Worm (Caenorhabditis elegans) whole organism, early embryonic: ENCODE measurements around the gene R07G3.8.
A peak's percentile ranks its signal among the peaks of the same experiment; 100 is the strongest.

ENCODE experiments used
- B0310.2 ChIP-seq: sonication (generic microtip); optimal IDR thresholded peaks from 2 replicates; lab custom pipeline; 2016; ENCODE audit warnings: mild to moderate bottlenecking, missing genetic modification characterization, missing compliant biosample characterization
- F13C5.2 ChIP-seq: sonication (generic microtip); optimal IDR thresholded peaks from 2 replicates; lab custom pipeline; 2017; ENCODE audit warnings: mild to moderate bottlenecking, missing genetic modification characterization, inconsistent platforms, missing compliant biosample characterization
- aly-1 ChIP-seq: sonication (generic microtip); optimal IDR thresholded peaks from 2 replicates; lab custom pipeline; 2016; ENCODE audit warnings: missing genetic modification characterization, missing compliant biosample characterization
- ama-1 ChIP-seq: fragments of 150-350 bp; optimal IDR thresholded peaks from 2 replicates; lab custom pipeline; 2014
- ceh-13 ChIP-seq: fragments of 200-800 bp; sonication (Bioruptor generic); optimal IDR thresholded peaks from 2 replicates; lab custom pipeline; 2018; ENCODE audit warnings: mild to moderate bottlenecking, missing genetic modification characterization, missing compliant biosample characterization
- ceh-36 ChIP-seq: sonication (generic microtip); optimal IDR thresholded peaks from 2 replicates; lab custom pipeline; 2016; ENCODE audit warnings: missing genetic modification characterization, inconsistent platforms, missing compliant biosample characterization
- ets-7 ChIP-seq: sonication (generic microtip); optimal IDR thresholded peaks from 2 replicates; lab custom pipeline; 2016; ENCODE audit warnings: missing genotype, missing genetic modification characterization, missing compliant biosample characterization
- flt-1 ChIP-seq: fragments of 200-800 bp; sonication (Bioruptor generic); IDR thresholded peaks from 2 replicates; pipeline ENCODE4 v1.3.6; 2022; ENCODE audit warnings: missing genetic modification characterization, missing compliant biosample characterization
- hmbx-1 ChIP-seq: sonication (generic microtip); optimal IDR thresholded peaks from 2 replicates; lab custom pipeline; 2016; ENCODE audit warnings: mild to moderate bottlenecking, missing genetic modification characterization, missing compliant biosample characterization
- hmg-4 ChIP-seq: fragments of 200-800 bp; sonication (Bioruptor generic); optimal IDR thresholded peaks from 2 replicates; lab custom pipeline; 2018; ENCODE audit warnings: mild to moderate bottlenecking, missing genetic modification characterization, missing compliant biosample characterization
- hnd-1 ChIP-seq: sonication (generic microtip); optimal IDR thresholded peaks from 2 replicates; lab custom pipeline; 2016; ENCODE audit warnings: missing genetic modification characterization, missing compliant biosample characterization
- pes-1 ChIP-seq: fragments of 200-800 bp; sonication (Bioruptor generic); IDR thresholded peaks from 2 replicates; pipeline ENCODE4 v1.3.6; 2022; ENCODE audit warnings: missing genetic modification reagents, missing genetic modification characterization, missing compliant biosample characterization
- scrt-1 ChIP-seq: fragments of 200-800 bp; sonication (Bioruptor generic); IDR thresholded peaks from 2 replicates; pipeline ENCODE4 v1.3.6; 2022; ENCODE audit warnings: missing genetic modification characterization, missing compliant biosample characterization
- sea-1 ChIP-seq: fragments of 200-800 bp; sonication (Bioruptor generic); conservative IDR thresholded peaks from 2 replicates; pipeline ENCODE4 v1.3.6; 2022; ENCODE audit warnings: missing genetic modification characterization, missing compliant biosample characterization
- tbx-11 ChIP-seq: fragments of 200-800 bp; sonication (Bioruptor generic); IDR thresholded peaks from 2 replicates; pipeline ENCODE4 v1.3.6; 2022; ENCODE audit warnings: missing genetic modification characterization, missing compliant biosample characterization
- tbx-37 ChIP-seq: fragments of 200-800 bp; sonication (Bioruptor generic); conservative IDR thresholded peaks from 2 replicates; pipeline ENCODE4 v1.3.6; 2022; ENCODE audit warnings: missing genetic modification reagents, missing genetic modification characterization, missing compliant biosample characterization
- tra-4 ChIP-seq: sonication (generic microtip); optimal IDR thresholded peaks from 2 replicates; lab custom pipeline; 2017; ENCODE audit warnings: missing genetic modification characterization, missing compliant biosample characterization

R07G3.8 gene

DNA sequence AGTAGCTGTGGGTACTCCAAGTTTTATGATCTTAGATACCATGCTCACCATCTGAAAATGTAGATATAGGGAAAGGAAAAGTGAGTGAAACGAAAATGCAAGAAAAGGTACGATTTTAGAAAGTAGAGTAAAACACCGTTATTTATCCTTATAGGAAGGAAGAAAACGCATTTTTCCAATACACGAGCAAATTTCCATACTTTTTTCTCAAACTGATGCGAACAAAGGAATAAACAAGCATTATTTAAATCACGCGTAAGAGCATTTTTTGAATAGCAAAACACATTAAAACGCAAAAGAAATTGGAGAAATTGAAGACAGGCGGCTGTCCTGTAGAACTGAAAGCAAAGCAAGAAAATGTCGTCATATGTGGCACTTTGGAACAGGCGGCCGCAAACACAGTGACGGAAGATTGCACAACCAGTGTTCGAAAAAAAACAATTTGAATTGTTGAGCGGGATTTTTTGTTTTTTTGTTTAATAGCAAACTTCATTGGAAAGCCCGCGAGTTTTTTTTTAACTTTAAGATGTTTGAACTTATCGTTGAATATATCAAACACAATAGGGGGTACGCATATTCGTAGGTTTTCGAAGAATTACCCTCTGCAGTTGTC, 21.5 kb downstream of the R07G3.8 start, which contains the start of gene pgam-5:
Gene pgam-5 (minus strand): TSS at position 51 of the 613 bp plus-strand sequence.
- no peak for TF ChIP-seq ama-1

DNA sequence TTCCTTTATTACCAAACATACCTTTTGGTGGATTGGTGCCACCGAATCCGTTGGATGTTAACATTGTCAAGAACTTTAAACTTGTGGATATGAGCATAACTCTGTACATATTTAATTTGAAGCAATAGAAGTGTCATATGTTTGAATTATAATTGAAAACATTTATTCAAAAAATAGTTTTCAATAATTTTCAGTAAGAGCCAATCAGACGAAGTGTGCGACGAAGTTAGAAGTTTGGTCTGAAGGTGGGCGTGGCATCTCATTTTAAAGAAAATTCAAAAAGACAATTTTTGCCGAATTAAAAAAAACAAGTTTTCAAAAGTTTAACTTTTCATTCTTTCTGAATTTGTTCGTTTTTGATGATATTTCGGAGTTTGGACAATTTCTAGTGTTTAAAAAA, 25.5 kb downstream of the R07G3.8 start, which contains the start of gene syd-1:
Gene syd-1 (minus strand): TSS at position 101 of the 400 bp plus-strand sequence.
- no peak for TF ChIP-seq tbx-37 (GFP tag; lab: Robert Waterston, UW)
- TF ChIP-seq flt-1 (GFP tag; lab: Robert Waterston, UW), result no peak
- TF ChIP-seq hmg-4, result no peak
- no peak for TF ChIP-seq ets-7 (tag; lab: Kevin White, UChicago)
- TF ChIP-seq ama-1, result no peak
- no peak for TF ChIP-seq F13C5.2 (tag; lab: Kevin White, UChicago)
- TF ChIP-seq tbx-11, result no peak
- TF ChIP-seq pes-1 (GFP tag; lab: Robert Waterston, UW), result no peak
- TF ChIP-seq aly-1 (tag; lab: Kevin White, UChicago), result no peak
- no peak for TF ChIP-seq tra-4
- TF ChIP-seq B0310.2 (tag; lab: Kevin White, UChicago), result no peak
- no peak for TF ChIP-seq sea-1 (GFP tag; lab: Robert Waterston, UW)
- TF ChIP-seq scrt-1, result no peak
- TF ChIP-seq hnd-1 (tag; lab: Kevin White, UChicago), result no peak
- TF ChIP-seq ceh-36 (tag; lab: Kevin White, UChicago), result no peak
- TF ChIP-seq ceh-13 (GFP tag; lab: Kevin White, UChicago), result no peak
- no peak for TF ChIP-seq hmbx-1 (tag; lab: Kevin White, UChicago)

DNA sequence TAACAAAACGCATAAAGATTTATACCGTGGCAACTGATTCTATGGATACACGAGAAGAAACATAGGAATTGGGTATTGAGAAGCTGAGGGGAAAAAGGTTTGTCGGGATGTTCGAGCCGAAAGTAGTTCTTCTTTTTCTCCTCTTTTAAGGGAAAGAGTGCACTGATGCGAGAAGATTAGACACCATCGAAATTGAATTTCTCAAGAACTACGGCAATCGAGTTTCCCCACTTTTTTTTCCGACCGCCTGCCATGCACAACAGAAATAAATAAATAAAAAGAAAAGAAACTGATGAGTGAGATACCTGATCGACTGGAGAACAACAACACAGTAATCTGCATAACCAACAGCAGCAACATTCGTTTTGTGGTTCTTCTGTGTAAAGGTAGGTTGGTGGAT, 26.1 kb downstream of the R07G3.8 start:
- TF ChIP-seq scrt-1 (no peak), hnd-1 (tag; lab: Kevin White, UChicago) (no peak), ceh-36 (tag; lab: Kevin White, UChicago) (no peak), tbx-37 (GFP tag; lab: Robert Waterston, UW) (no peak), F13C5.2 (tag; lab: Kevin White, UChicago) (no peak), pes-1 (GFP tag; lab: Robert Waterston, UW) (no peak), ama-1 (no peak), aly-1 (tag; lab: Kevin White, UChicago) (no peak), ceh-13 (GFP tag; lab: Kevin White, UChicago) (no peak), tbx-11 (no peak), sea-1 (GFP tag; lab: Robert Waterston, UW) (no peak), flt-1 (GFP tag; lab: Robert Waterston, UW) (no peak), ets-7 (tag; lab: Kevin White, UChicago) (no peak), B0310.2 (tag; lab: Kevin White, UChicago) (no peak), hmg-4 (no peak), tra-4 (no peak), hmbx-1 (tag; lab: Kevin White, UChicago) (no peak)

- 0 out of 2 replicates have a peak, but pooled peaks have one; percentile 28 for TF ChIP-seq scrt-1
- TF ChIP-seq pes-1 (GFP tag; lab: Robert Waterston, UW), result no peak
- TF ChIP-seq hmg-4, result peak; percentile 26
Observed at ce11 chrII:7593227-7593626, 27.1 kb downstream of the R07G3.8 start.

DNA sequence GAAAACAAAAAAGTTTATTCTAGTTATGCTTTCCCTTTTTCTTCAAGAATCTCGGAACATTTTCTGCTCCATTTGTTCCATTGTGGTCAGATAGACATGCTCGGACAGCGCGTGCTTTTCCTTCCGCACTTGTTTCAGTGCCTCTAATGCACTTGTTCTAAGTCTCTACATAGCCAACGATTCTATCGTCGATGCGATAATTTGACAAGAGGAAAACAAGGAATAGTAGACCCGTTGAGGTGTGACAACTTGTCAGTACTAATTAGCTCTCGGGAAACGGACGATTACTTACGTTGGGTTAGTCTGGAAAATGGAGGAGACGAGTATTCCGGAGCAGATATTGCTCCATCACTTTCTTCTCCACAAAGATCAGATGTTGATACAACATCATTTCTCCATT, 32.0 kb downstream of the R07G3.8 start:
- TF ChIP-seq ama-1, result no peak
- TF ChIP-seq hnd-1 (tag; lab: Kevin White, UChicago), result no peak
- no peak for TF ChIP-seq hmbx-1 (tag; lab: Kevin White, UChicago)
- TF ChIP-seq tbx-37 (GFP tag; lab: Robert Waterston, UW), result no peak
- TF ChIP-seq hmg-4, result no peak
- no peak for TF ChIP-seq ceh-36 (tag; lab: Kevin White, UChicago)
- no peak for TF ChIP-seq ceh-13 (GFP tag; lab: Kevin White, UChicago)
- no peak for TF ChIP-seq tra-4
- no peak for TF ChIP-seq sea-1 (GFP tag; lab: Robert Waterston, UW)
- no peak for TF ChIP-seq aly-1 (tag; lab: Kevin White, UChicago)

DNA sequence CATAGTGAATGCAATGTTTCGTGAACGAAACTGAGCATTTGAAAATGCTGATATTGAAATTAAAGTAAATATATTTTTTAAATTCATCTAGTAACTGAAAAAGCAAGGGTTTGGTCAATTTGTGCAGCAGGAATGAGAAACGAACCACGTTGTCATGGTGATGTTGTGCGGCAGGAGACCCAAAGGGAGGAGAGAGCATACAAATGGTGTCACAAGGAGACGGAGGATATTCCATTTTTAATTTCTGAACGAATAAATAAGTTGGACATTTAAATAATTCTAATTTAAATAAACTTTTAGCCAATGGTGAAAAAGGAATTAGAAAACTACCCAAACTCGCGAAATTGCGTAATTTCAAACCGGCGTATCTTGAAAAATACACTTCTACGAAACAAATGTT, 36.8 kb downstream of the R07G3.8 start, which contains the start of gene mks-3:
Gene mks-3 (minus strand): TSS at position 101 of the 400 bp plus-strand sequence.
- TF ChIP-seq hnd-1 (tag; lab: Kevin White, UChicago), result no peak
- TF ChIP-seq ceh-36 (tag; lab: Kevin White, UChicago), result no peak
- TF ChIP-seq sea-1 (GFP tag; lab: Robert Waterston, UW), result no peak
- no peak for TF ChIP-seq pes-1 (GFP tag; lab: Robert Waterston, UW)
- no peak for TF ChIP-seq aly-1 (tag; lab: Kevin White, UChicago)
- TF ChIP-seq ama-1, result no peak
- no peak for TF ChIP-seq tbx-37 (GFP tag; lab: Robert Waterston, UW)
- TF ChIP-seq tra-4, result no peak
- no peak for TF ChIP-seq tbx-11
- no peak for TF ChIP-seq F13C5.2 (tag; lab: Kevin White, UChicago)
- no peak for TF ChIP-seq scrt-1
- no peak for TF ChIP-seq hmg-4
- TF ChIP-seq hmbx-1 (tag; lab: Kevin White, UChicago), result no peak
- no peak for TF ChIP-seq flt-1 (GFP tag; lab: Robert Waterston, UW)
- TF ChIP-seq B0310.2 (tag; lab: Kevin White, UChicago), result no peak

- TF ChIP-seq tra-4 (no peak), ceh-36 (tag; lab: Kevin White, UChicago) (no peak), hmg-4 (no peak), flt-1 (GFP tag; lab: Robert Waterston, UW) (no peak), tbx-11 (no peak), ceh-13 (GFP tag; lab: Kevin White, UChicago) (no peak), F13C5.2 (tag; lab: Kevin White, UChicago) (no peak)
Observed at ce11 chrII:7577412-7577811, 42.9 kb downstream of the R07G3.8 start, which contains the start of gene F35D2.6. F35D2.6 (plus strand) TSS chrII:7577712.

ce11 chrII:7575614-7576013, 44.7 kb downstream of the R07G3.8 start, which contains the start of gene F35D2.1:
F35D2.1 (plus strand) TSS chrII:7575914.
- TF ChIP-seq tbx-37 (GFP tag; lab: Robert Waterston, UW) (no peak), sea-1 (GFP tag; lab: Robert Waterston, UW) (no peak), ceh-13 (GFP tag; lab: Kevin White, UChicago) (no peak), ceh-36 (tag; lab: Kevin White, UChicago) (no peak), aly-1 (tag; lab: Kevin White, UChicago) (no peak), flt-1 (GFP tag; lab: Robert Waterston, UW) (no peak), tbx-11 (no peak), scrt-1 (no peak), hmbx-1 (tag; lab: Kevin White, UChicago) (no peak), B0310.2 (tag; lab: Kevin White, UChicago) (no peak), tra-4 (no peak), hmg-4 (no peak), ama-1 (no peak), hnd-1 (tag; lab: Kevin White, UChicago) (no peak), pes-1 (GFP tag; lab: Robert Waterston, UW) (no peak)
